Worm (Caenorhabditis elegans) whole organism, L1 larva: ENCODE data around the gene zipt-3.

Source experiments
- C16A3.4 ChIP-seq: fragments of 150-350 bp; optimal IDR thresholded peaks from 2 replicates; lab custom pipeline; 2014; ENCODE audit warnings: missing biosample characterization, missing genetic modification characterization
- C34B4.2 ChIP-seq: sonication (generic microtip); optimal IDR thresholded peaks from 2 replicates; lab custom pipeline; 2017; ENCODE audit warnings: mild to moderate bottlenecking, missing genetic modification characterization, missing compliant biosample characterization
- F16B12.6 ChIP-seq: fragments of 150-350 bp; optimal IDR thresholded peaks from 2 replicates; lab custom pipeline; 2014; ENCODE audit warnings: missing biosample characterization, missing genetic modification characterization
- alr-1 ChIP-seq: fragments of 200-800 bp; sonication (Bioruptor generic); optimal IDR thresholded peaks from 2 replicates; lab custom pipeline; 2018; ENCODE audit warnings: borderline replicate concordance, mild to moderate bottlenecking, missing genetic modification characterization, missing compliant biosample characterization
- aly-2 ChIP-seq: fragments of 150-350 bp; optimal IDR thresholded peaks from 2 replicates; lab custom pipeline; 2014; ENCODE audit warnings: missing biosample characterization, missing genetic modification characterization
- blmp-1 ChIP-seq: fragments of 150-350 bp; optimal IDR thresholded peaks from 2 replicates; lab custom pipeline; 2014; ENCODE audit warnings: missing biosample characterization, missing genetic modification characterization
- ceh-82 ChIP-seq, 3 experiments: fragments of 150-350 bp in 1 of 3; sonication (generic microtip) in 2 of 3; optimal IDR thresholded peaks; 2 replicates each; lab custom pipeline; 2014 to 2017; ENCODE audit warnings: missing biosample characterization in 3 of 3, missing genetic modification characterization in 3 of 3
- ces-1 ChIP-seq: fragments of 150-350 bp; optimal IDR thresholded peaks from 2 replicates; lab custom pipeline; 2014; ENCODE audit warnings: missing biosample characterization, missing genetic modification reagents, missing genetic modification characterization
- dpl-1 ChIP-seq, 3 experiments: fragments of 150-350 bp in 2 of 3; sonication (generic microtip) in 1 of 3; optimal IDR thresholded peaks; 2 replicates each; lab custom pipeline; 2014 to 2017; ENCODE audit warnings: missing biosample characterization in 3 of 3, missing genetic modification characterization in 3 of 3, missing genetic modification reagents in 3 of 3
- efl-1 ChIP-seq, 4 experiments: fragments of 150-350 bp; optimal IDR thresholded peaks in 3 of 4; peaks in 1 of 4; 1 replicate in 1 of 4; 2 replicates in 3 of 4; lab custom pipeline; 2014; ENCODE audit warnings: missing biosample characterization in 2 of 4, missing genetic modification characterization in 2 of 4, missing genetic modification reagents in 2 of 4
- efl-3 ChIP-seq: fragments of 200-800 bp; sonication (Bioruptor generic); optimal IDR thresholded peaks from 2 replicates; lab custom pipeline; 2018; ENCODE audit warnings: mild to moderate bottlenecking, missing genetic modification characterization, missing compliant biosample characterization
- egl-13 ChIP-seq: sonication (generic microtip); optimal IDR thresholded peaks from 2 replicates; lab custom pipeline; 2016; ENCODE audit warnings: missing genotype, missing genetic modification reagents, missing genetic modification characterization, missing compliant biosample characterization
- egl-27 ChIP-seq, 2 experiments: fragments of 150-350 bp in 1 of 2; sonication (generic microtip); optimal IDR thresholded peaks; 3 replicates each; lab custom pipeline; 2017 to 2018; ENCODE audit warnings: missing biosample characterization in 2 of 2, missing genetic modification characterization in 2 of 2, missing genetic modification reagents in 2 of 2
- elt-3 ChIP-seq, 6 experiments: fragments of 150-350 bp in 1 of 6; sonication (generic microtip); optimal IDR thresholded peaks; 2 replicates each; lab custom pipeline; 2017 to 2018; ENCODE audit warnings: missing biosample characterization in 6 of 6, missing genetic modification characterization in 6 of 6, inconsistent platforms in 1 of 6
- fkh-4 ChIP-seq: sonication (generic microtip); optimal IDR thresholded peaks from 2 replicates; lab custom pipeline; 2016; ENCODE audit warnings: missing compliant biosample characterization, missing genetic modification characterization, borderline replicate concordance
- fos-1 ChIP-seq: fragments of 150-350 bp; optimal IDR thresholded peaks from 2 replicates; lab custom pipeline; 2014; ENCODE audit warnings: missing biosample characterization, missing genetic modification characterization
- hlh-4 ChIP-seq: sonication (generic microtip); optimal IDR thresholded peaks from 2 replicates; lab custom pipeline; 2016; ENCODE audit warnings: mild to moderate bottlenecking, missing genetic modification characterization, missing compliant biosample characterization
- hpl-2 ChIP-seq: fragments of 150-350 bp; optimal IDR thresholded peaks from 2 replicates; lab custom pipeline; 2014; ENCODE audit warnings: missing biosample characterization, missing genetic modification reagents, missing genetic modification characterization
- irx-1 ChIP-seq: sonication (generic microtip); optimal IDR thresholded peaks from 2 replicates; lab custom pipeline; 2016; ENCODE audit warnings: missing genetic modification characterization, missing compliant biosample characterization
- lin-13 ChIP-seq: fragments of 150-350 bp; optimal IDR thresholded peaks from 2 replicates; lab custom pipeline; 2014; ENCODE audit warnings: missing biosample characterization, missing genetic modification reagents, missing genetic modification characterization
- lin-15B ChIP-seq: fragments of 150-350 bp; sonication (generic microtip); optimal IDR thresholded peaks from 3 replicates; lab custom pipeline; 2014; ENCODE audit warnings: missing biosample characterization, missing genetic modification characterization
- lir-3 ChIP-seq: sonication (generic microtip); optimal IDR thresholded peaks from 2 replicates; lab custom pipeline; 2016; ENCODE audit warnings: mild to moderate bottlenecking, missing genetic modification characterization, moderate library complexity, missing compliant biosample characterization; ENCODE audit not compliant: poor library complexity
- lsy-2 ChIP-seq, 2 experiments: fragments of 150-350 bp; optimal IDR thresholded peaks; 2 replicates each; lab custom pipeline; 2014; ENCODE audit warnings: missing biosample characterization in 2 of 2, missing genetic modification characterization in 2 of 2
- mef-2 ChIP-seq: fragments of 150-350 bp; optimal IDR thresholded peaks from 2 replicates; lab custom pipeline; 2014; ENCODE audit warnings: missing biosample characterization, missing genetic modification characterization
- nhr-12 ChIP-seq: sonication (generic microtip); optimal IDR thresholded peaks from 2 replicates; lab custom pipeline; 2017; ENCODE audit warnings: missing biosample characterization, missing genetic modification characterization
- nhr-28 ChIP-seq: fragments of 150-350 bp; optimal IDR thresholded peaks from 2 replicates; lab custom pipeline; 2014; ENCODE audit warnings: missing biosample characterization, missing genetic modification characterization
- nhr-47 ChIP-seq: sonication (generic microtip); optimal IDR thresholded peaks from 2 replicates; lab custom pipeline; 2016; ENCODE audit warnings: mild to moderate bottlenecking, missing genetic modification characterization, moderate library complexity, missing compliant biosample characterization
- nhr-71 ChIP-seq: sonication (generic microtip); optimal IDR thresholded peaks from 2 replicates; lab custom pipeline; 2016; ENCODE audit warnings: mild to moderate bottlenecking, missing genetic modification characterization, moderate library complexity, missing compliant biosample characterization
- nhr-90 ChIP-seq: sonication (generic microtip); optimal IDR thresholded peaks from 2 replicates; lab custom pipeline; 2016; ENCODE audit warnings: mild to moderate bottlenecking, missing genetic modification characterization, missing compliant biosample characterization; ENCODE audit not compliant: poor library complexity
- pag-3 ChIP-seq: sonication (generic microtip); optimal IDR thresholded peaks from 2 replicates; lab custom pipeline; 2017; ENCODE audit warnings: missing genetic modification characterization, mild to moderate bottlenecking, missing compliant biosample characterization, antibody characterized with exemption, borderline replicate concordance; ENCODE audit not compliant: insufficient read depth
- pax-3 ChIP-seq: fragments of 200-800 bp; sonication (Bioruptor generic); optimal IDR thresholded peaks from 2 replicates; lab custom pipeline; 2018; ENCODE audit warnings: mild to moderate bottlenecking, missing genetic modification characterization, moderate library complexity, missing compliant biosample characterization
- pqm-1 ChIP-seq: sonication (generic microtip); optimal IDR thresholded peaks from 3 replicates; lab custom pipeline; 2017; ENCODE audit warnings: missing biosample characterization, missing genetic modification characterization
- rnt-1 ChIP-seq: sonication (generic microtip); optimal IDR thresholded peaks from 2 replicates; lab custom pipeline; 2016; ENCODE audit warnings: mild to moderate bottlenecking, missing genetic modification characterization, moderate library complexity, missing compliant biosample characterization
- skn-1 ChIP-seq: fragments of 150-350 bp; optimal IDR thresholded peaks from 2 replicates; lab custom pipeline; 2014; ENCODE audit warnings: missing biosample characterization, missing genetic modification characterization
- snpc-4 ChIP-seq: fragments of 150-350 bp; optimal IDR thresholded peaks from 2 replicates; lab custom pipeline; 2014; ENCODE audit warnings: missing biosample characterization, missing genetic modification characterization
- snu-23 ChIP-seq: sonication (generic microtip); optimal IDR thresholded peaks from 2 replicates; lab custom pipeline; 2016; ENCODE audit warnings: missing genetic modification characterization, missing compliant biosample characterization
- sox-4 ChIP-seq: sonication (generic microtip); optimal IDR thresholded peaks from 2 replicates; lab custom pipeline; 2016; ENCODE audit warnings: missing genetic modification characterization, missing compliant biosample characterization
- swsn-7 ChIP-seq: sonication (generic microtip); optimal IDR thresholded peaks from 2 replicates; lab custom pipeline; 2016; ENCODE audit warnings: missing genetic modification characterization, missing compliant biosample characterization
- tbx-2 ChIP-seq: sonication (generic microtip); optimal IDR thresholded peaks from 2 replicates; lab custom pipeline; 2016; ENCODE audit warnings: missing genetic modification characterization, missing compliant biosample characterization
- tlp-1 ChIP-seq: fragments of 150-350 bp; optimal IDR thresholded peaks from 2 replicates; lab custom pipeline; 2014; ENCODE audit warnings: missing biosample characterization, missing genetic modification characterization
- unc-86 ChIP-seq: sonication (generic microtip); optimal IDR thresholded peaks from 2 replicates; lab custom pipeline; 2016; ENCODE audit warnings: missing genetic modification characterization, missing compliant biosample characterization
- unc-98 ChIP-seq: fragments of 200-800 bp; sonication (Bioruptor generic); IDR thresholded peaks from 2 replicates; pipeline ENCODE4 v1.3.6; 2022; ENCODE audit warnings: missing genetic modification characterization, missing compliant biosample characterization
- zip-4 ChIP-seq: fragments of 200-800 bp; sonication (Bioruptor generic); optimal IDR thresholded peaks from 2 replicates; lab custom pipeline; 2018; ENCODE audit warnings: mild to moderate bottlenecking, missing genetic modification characterization, moderate library complexity, missing compliant biosample characterization
- ztf-4 ChIP-seq: fragments of 150-350 bp; optimal IDR thresholded peaks from 2 replicates; lab custom pipeline; 2014; ENCODE audit warnings: missing biosample characterization, missing genetic modification characterization

Gene zipt-3

ce11 chrII:5714807-5715206, 3.1 kb upstream of the zipt-3 start, which contains the start of the genes tiar-1 and lelo-4 (continued):
- TF ChIP-seq dpl-1 (GFP tag; optimal IDR thresholded peaks at IDR 0.05; lab: Kevin White, UChicago), result peak; percentile 85 to 94 (median 87)
- peak; percentile 50 for TF ChIP-seq lin-13
- no peak for TF ChIP-seq alr-1 (tag; lab: Kevin White, UChicago)
- no peak for TF ChIP-seq mef-2 (tag; lab: Kevin White, UChicago)
- TF ChIP-seq ceh-82 (tag; optimal IDR thresholded peaks at IDR 0.05; lab: Kevin White, UChicago), result peak in 2 of 3 experiments; percentile 32 to 69

- TF ChIP-seq dpl-1 (GFP tag; optimal IDR thresholded peaks at IDR 0.05; lab: Kevin White, UChicago) (peak in 1 of 3 experiments; percentile 14), efl-1 (optimal IDR thresholded peaks at IDR 0.05; lab: Kevin White, UChicago) (no peak), efl-1 (GFP tag; optimal IDR thresholded peaks at IDR 0.05 in 1 of 2; lab: Kevin White, UChicago) (peak in 1 of 2 experiments; percentile 7), tlp-1 (tag; lab: Kevin White, UChicago) (no peak)
These were observed 2.1 kb upstream of the zipt-3 start, which contains the start of the genes C18A3.10 and C18A3.3 for ce11 chrII:5715745-5716357. Gene C18A3.10 (minus strand): TSS chrII:5715845. Gene C18A3.3 (plus strand): TSS chrII:5716307.

ce11 chrII:5719848-5720247, 1.9 kb downstream of the zipt-3 start, which contains the start of gene damt-1:
Gene damt-1 (plus strand): TSS chrII:5720148.
- no peak for TF ChIP-seq pax-3
- TF ChIP-seq snu-23 (GFP tag; lab: Kevin White, UChicago), result no peak
- TF ChIP-seq ztf-4 (tag; lab: Kevin White, UChicago), result no peak
- no peak for TF ChIP-seq zip-4 (GFP tag; lab: Kevin White, UChicago)
- no peak for TF ChIP-seq unc-98 (GFP tag; lab: Robert Waterston, UW)
- TF ChIP-seq C34B4.2, result no peak
- no peak for TF ChIP-seq sox-4 (tag; lab: Kevin White, UChicago)
- no peak for TF ChIP-seq hpl-2
- TF ChIP-seq hlh-4 (tag; lab: Kevin White, UChicago), result no peak
- TF ChIP-seq aly-2, result no peak
- TF ChIP-seq swsn-7 (tag; lab: Kevin White, UChicago), result no peak

- TF ChIP-seq efl-3 (GFP tag; lab: Kevin White, UChicago) (no peak), alr-1 (tag; lab: Kevin White, UChicago) (no peak), blmp-1 (no peak), nhr-12 (tag; lab: Kevin White, UChicago) (no peak), egl-27 (tag; optimal IDR thresholded peaks at IDR 0.05; lab: Kevin White, UChicago) (no peak), nhr-90 (no peak), F16B12.6 (tag; lab: Kevin White, UChicago) (peak; percentile 6), nhr-71 (tag; lab: Kevin White, UChicago) (peak; percentile 48), pqm-1 (tag; lab: Kevin White, UChicago) (no peak), lin-15B (tag; lab: Kevin White, UChicago) (peak; percentile 15), fos-1 (peak; percentile 64), rnt-1 (tag; lab: Kevin White, UChicago) (no peak), pag-3 (tag; lab: Kevin White, UChicago) (no peak), nhr-47 (tag; lab: Kevin White, UChicago) (peak; percentile 51), nhr-28 (tag; lab: Kevin White, UChicago) (no peak), lsy-2 (tag; optimal IDR thresholded peaks at IDR 0.05; lab: Kevin White, UChicago) (peak in 1 of 2 experiments; percentile 71), ces-1 (no peak), unc-86 (tag; lab: Kevin White, UChicago) (peak; percentile 67), egl-13 (peak; percentile 60), hpl-2 (no peak), fkh-4 (tag; lab: Kevin White, UChicago) (no peak), C16A3.4 (tag; lab: Kevin White, UChicago) (peak; percentile 42), lir-3 (tag; lab: Kevin White, UChicago) (no peak), zip-4 (GFP tag; lab: Kevin White, UChicago) (no peak), sox-4 (tag; lab: Kevin White, UChicago) (no peak), aly-2 (no peak), C34B4.2 (no peak), irx-1 (tag; lab: Kevin White, UChicago) (peak; percentile 5), hlh-4 (tag; lab: Kevin White, UChicago) (no peak), elt-3 (tag; optimal IDR thresholded peaks at IDR 0.05; lab: Kevin White, UChicago) (no peak), tbx-2 (peak; percentile 36), snpc-4 (tag; lab: Kevin White, UChicago) (no peak), skn-1 (tag; lab: Kevin White, UChicago) (peak; percentile 33)
These were observed 7.2 kb downstream of the zipt-3 start for ce11 chrII:5725094-5725493.
